Fruit fly (Drosophila melanogaster) whole organism, wandering third instar larva: ENCODE results near the gene beat-Vb.

Source experiments
- Abd-B ChIP-seq: fragments of >200 bp; optimal IDR thresholded peaks from 2 replicates; lab custom pipeline; 2017; ENCODE audit warnings: missing biosample characterization, missing genetic modification characterization
- CG32264 ChIP-seq: fragments of 200-800 bp; sonication (Bioruptor generic); optimal IDR thresholded peaks from 2 replicates; lab custom pipeline; 2016; ENCODE audit warnings: missing biosample characterization, missing genetic modification characterization
- CG9705 ChIP-seq: fragments of 200-800 bp; sonication (Bioruptor generic); optimal IDR thresholded peaks from 2 replicates; lab custom pipeline; 2018; ENCODE audit warnings: missing biosample characterization, mild to moderate bottlenecking, missing genetic modification characterization
- CrebA ChIP-seq: fragments of 200-800 bp; sonication (Bioruptor generic); optimal IDR thresholded peaks from 2 replicates; lab custom pipeline; 2016; ENCODE audit warnings: missing biosample characterization, mild to moderate bottlenecking, missing genetic modification characterization, borderline replicate concordance
- Dfd ChIP-seq: fragments of >200 bp; optimal IDR thresholded peaks from 2 replicates; lab custom pipeline; 2017; ENCODE audit warnings: missing biosample characterization, missing genetic modification characterization
- Dif ChIP-seq: fragments of 200-275, 200-300 bp; sonication (Bioruptor generic); optimal IDR thresholded peaks from 2 replicates; lab custom pipeline; 2018; ENCODE audit warnings: missing biosample characterization, missing genetic modification characterization; ENCODE audit not compliant: partially characterized antibody
- GATAd ChIP-seq: sonication (Bioruptor generic); optimal IDR thresholded peaks from 2 replicates; lab custom pipeline; 2016; ENCODE audit warnings: missing biosample characterization, missing genetic modification characterization
- HLH106 ChIP-seq: fragments of 200-800 bp; optimal IDR thresholded peaks from 3 replicates; lab custom pipeline; 2019; ENCODE audit warnings: missing biosample characterization, mild to moderate bottlenecking, missing genetic modification characterization, moderate library complexity
- Hr78 ChIP-seq: fragments of >200 bp; optimal IDR thresholded peaks from 2 replicates; lab custom pipeline; 2017; ENCODE audit warnings: missing biosample characterization, missing genetic modification characterization
- Hr83 ChIP-seq: fragments of 200-300 bp; sonication (Bioruptor generic); optimal IDR thresholded peaks from 2 replicates; lab custom pipeline; 2016; ENCODE audit warnings: missing biosample characterization, mild to moderate bottlenecking, missing genetic modification characterization, moderate library complexity; ENCODE audit not compliant: poor library complexity, severe bottlenecking
- Jra ChIP-seq: sonication (Bioruptor generic); optimal IDR thresholded peaks from 2 replicates; lab custom pipeline; 2016; ENCODE audit warnings: missing biosample characterization, missing genetic modification characterization
- N ChIP-seq: fragments of >200 bp; optimal IDR thresholded peaks from 2 replicates; lab custom pipeline; 2018; ENCODE audit warnings: missing biosample characterization, missing external identifiers, missing genetic modification characterization
- OdsH ChIP-seq: fragments of 200-800 bp; sonication (Bioruptor generic); optimal IDR thresholded peaks from 2 replicates; lab custom pipeline; 2016; ENCODE audit warnings: missing biosample characterization, mild to moderate bottlenecking, missing genetic modification characterization
- Rel ChIP-seq, 2 experiments: fragments of 200-800 bp; sonication (Bioruptor generic) in 1 of 2; optimal IDR thresholded peaks; 2 replicates in 1 of 2; 3 replicates in 1 of 2; lab custom pipeline; 2016 to 2019; ENCODE audit warnings: mild to moderate bottlenecking in 2 of 2, missing biosample characterization in 2 of 2, missing genetic modification characterization in 2 of 2, moderate library complexity in 1 of 2
- Vsx2 ChIP-seq: fragments of 200-300, 225-300 bp; sonication (Bioruptor generic); optimal IDR thresholded peaks from 2 replicates; lab custom pipeline; 2018; ENCODE audit warnings: missing biosample characterization, missing genetic modification characterization; ENCODE audit not compliant: partially characterized antibody
- br ChIP-seq: fragments of 200-800 bp; sonication (Bioruptor generic); optimal IDR thresholded peaks from 2 replicates; lab custom pipeline; 2016; ENCODE audit warnings: missing biosample characterization, missing genetic modification characterization
- brk ChIP-seq: fragments of 200-800 bp; sonication (Bioruptor generic); optimal IDR thresholded peaks from 2 replicates; lab custom pipeline; 2016; ENCODE audit warnings: missing biosample characterization, mild to moderate bottlenecking, missing genetic modification characterization
- dl ChIP-seq, 2 experiments: fragments of 175-275, 200-275 bp in 1 of 2; fragments of 200-275 bp in 1 of 2; sonication (Bioruptor generic); optimal IDR thresholded peaks; lab custom pipeline; 2018; ENCODE audit warnings: mild to moderate bottlenecking in 2 of 2, missing biosample characterization in 2 of 2, missing genetic modification characterization in 2 of 2, moderate library complexity in 2 of 2; ENCODE audit not compliant: partially characterized antibody in 2 of 2, insufficient read depth in 1 of 2
- dmrt93B ChIP-seq: fragments of 200-800 bp; sonication (Bioruptor generic); optimal IDR thresholded peaks from 2 replicates; lab custom pipeline; 2018; ENCODE audit warnings: missing biosample characterization, mild to moderate bottlenecking, missing genetic modification characterization
- ey ChIP-seq: fragments of 200-800 bp; sonication (Bioruptor generic); optimal IDR thresholded peaks from 2 replicates; lab custom pipeline; 2016; ENCODE audit warnings: missing biosample characterization, missing genetic modification characterization
- foxo ChIP-seq, 2 experiments: fragments of 200-800 bp; sonication (Bioruptor generic); optimal IDR thresholded peaks; 2 replicates in 1 of 2; 3 replicates in 1 of 2; lab custom pipeline; 2016 to 2017; ENCODE audit warnings: missing biosample characterization in 2 of 2, missing genetic modification characterization in 2 of 2
- fru ChIP-seq: fragments of 200-800 bp; sonication (Bioruptor generic); optimal IDR thresholded peaks from 3 replicates; lab custom pipeline; 2016; ENCODE audit warnings: missing biosample characterization, mild to moderate bottlenecking, missing genetic modification characterization
- h ChIP-seq: fragments of 200-800 bp; sonication (Bioruptor generic); optimal IDR thresholded peaks from 3 replicates; lab custom pipeline; 2016; ENCODE audit warnings: missing biosample characterization, mild to moderate bottlenecking, missing genetic modification characterization
- jim ChIP-seq: fragments of 175-275, 200-325 bp; sonication (Bioruptor generic); optimal IDR thresholded peaks from 2 replicates; lab custom pipeline; 2016; ENCODE audit warnings: missing biosample characterization, mild to moderate bottlenecking, missing genetic modification characterization
- lola ChIP-seq: fragments of >200 bp; optimal IDR thresholded peaks from 2 replicates; lab custom pipeline; 2017; ENCODE audit warnings: missing biosample characterization, missing genetic modification characterization
- psq ChIP-seq: fragments of 200-800 bp; sonication (Bioruptor generic); optimal IDR thresholded peaks from 3 replicates; lab custom pipeline; 2017; ENCODE audit warnings: missing biosample characterization, mild to moderate bottlenecking, missing genetic modification characterization, moderate library complexity
- rgr ChIP-seq: fragments of 200-800 bp; sonication (Bioruptor generic); optimal IDR thresholded peaks from 3 replicates; lab custom pipeline; 2016; ENCODE audit warnings: missing biosample characterization, mild to moderate bottlenecking, missing genetic modification characterization
- sage ChIP-seq: fragments of 200-800 bp; sonication (Bioruptor generic); optimal IDR thresholded peaks from 2 replicates; lab custom pipeline; 2016; ENCODE audit warnings: missing biosample characterization, mild to moderate bottlenecking, missing genetic modification characterization
- sv ChIP-seq: fragments of 200-800 bp; sonication (Bioruptor generic); optimal IDR thresholded peaks from 3 replicates; lab custom pipeline; 2016; ENCODE audit warnings: missing biosample characterization, missing genetic modification characterization
- tai ChIP-seq: sonication (Bioruptor generic); optimal IDR thresholded peaks from 2 replicates; lab custom pipeline; 2016; ENCODE audit warnings: missing biosample characterization, missing genetic modification characterization
- usp ChIP-seq: fragments of >200 bp; optimal IDR thresholded peaks from 2 replicates; lab custom pipeline; 2017; ENCODE audit warnings: missing biosample characterization, missing genetic modification characterization
- woc ChIP-seq: sonication (Bioruptor generic); optimal IDR thresholded peaks from 2 replicates; lab custom pipeline; 2016; ENCODE audit warnings: missing biosample characterization, mild to moderate bottlenecking, missing genetic modification characterization

beat-Vb gene

DNA sequence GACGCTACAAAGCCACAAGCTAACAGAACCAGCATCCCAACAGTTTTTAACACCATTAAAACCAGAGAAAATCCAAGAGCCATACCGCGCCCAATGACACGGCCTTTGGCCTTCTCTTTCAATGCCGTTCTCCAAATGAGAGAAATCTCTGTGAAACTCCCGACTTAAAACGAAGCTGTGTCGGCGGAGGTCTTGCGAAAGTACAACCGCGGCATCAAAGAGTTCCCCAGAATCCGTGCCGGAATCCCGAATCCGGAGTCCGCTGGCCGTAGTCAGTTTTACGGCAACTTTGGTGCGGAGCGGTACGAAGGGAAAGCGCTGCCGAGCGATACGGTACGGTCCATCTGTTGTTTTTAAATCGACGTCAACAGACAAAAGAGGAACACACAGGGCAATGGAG, at the start of gene beat-Vb:
TSS of gene beat-Vb (plus strand) at position 246 of the 400 bp plus-strand sequence.
- TF ChIP-seq psq (no peak), Abd-B (GFP tag; lab: Kevin White, UChicago) (no peak), woc (GFP tag; lab: Kevin White, UChicago) (no peak), Jra (GFP tag; lab: Kevin White, UChicago) (no peak), Hr83 (GFP tag; lab: Kevin White, UChicago) (no peak), GATAd (GFP tag; lab: Kevin White, UChicago) (no peak), Rel (GFP tag; optimal IDR thresholded peaks at IDR 0.05; lab: Kevin White, UChicago) (no peak), Rel (tag; optimal IDR thresholded peaks at IDR 0.05; lab: Kevin White, UChicago) (no peak), CG32264 (GFP tag; lab: Kevin White, UChicago) (no peak), sage (GFP tag; lab: Kevin White, UChicago) (no peak), usp (GFP tag; lab: Kevin White, UChicago) (no peak)

- no peak for TF ChIP-seq GATAd (GFP tag; lab: Kevin White, UChicago)
- TF ChIP-seq br (GFP tag; lab: Kevin White, UChicago), result no peak
- no peak for TF ChIP-seq foxo (GFP tag; optimal IDR thresholded peaks at IDR 0.05; lab: Kevin White, UChicago)
Measured at dm6 chr3R:12891656-12892055, 24.2 kb upstream of the beat-Vb start, which contains the start of gene d-cup. d-cup (plus strand) TSS chr3R:12891956.

- TF ChIP-seq Hr78 (GFP tag; lab: Kevin White, UChicago) (no peak), brk (GFP tag; lab: Kevin White, UChicago) (no peak), Rel (GFP tag; optimal IDR thresholded peaks at IDR 0.05; lab: Kevin White, UChicago) (no peak), Rel (tag; optimal IDR thresholded peaks at IDR 0.05; lab: Kevin White, UChicago) (no peak), sage (GFP tag; lab: Kevin White, UChicago) (no peak), dmrt93B (GFP tag; lab: Kevin White, UChicago) (no peak), jim (GFP tag; lab: Kevin White, UChicago) (no peak), br (GFP tag; lab: Kevin White, UChicago) (no peak), tai (GFP tag; lab: Kevin White, UChicago) (no peak), CG32264 (GFP tag; lab: Kevin White, UChicago) (no peak), sv (no peak), Dif (GFP tag; lab: Kevin White, UChicago) (no peak), CG9705 (no peak), Vsx2 (GFP tag; lab: Kevin White, UChicago) (no peak), HLH106 (tag; lab: Kevin White, UChicago) (no peak), usp (GFP tag; lab: Kevin White, UChicago) (no peak), h (GFP tag; lab: Kevin White, UChicago) (no peak)
Measured at dm6 chr3R:12911192-12911591, 4.7 kb upstream of the beat-Vb start, which contains the start of gene CG10909. CG10909 (minus strand) TSS chr3R:12911292.

- no peak for TF ChIP-seq jim (GFP tag; lab: Kevin White, UChicago)
- TF ChIP-seq rgr (GFP tag; lab: Kevin White, UChicago), result peak; percentile 6
- TF ChIP-seq ey, result peak; percentile 20
- TF ChIP-seq h (GFP tag; lab: Kevin White, UChicago), result peak; percentile 21
- TF ChIP-seq CG32264 (GFP tag; lab: Kevin White, UChicago), result no peak
- TF ChIP-seq tai (GFP tag; lab: Kevin White, UChicago), result no peak
- peak in 1 of 2 experiments; percentile 34 for TF ChIP-seq foxo (GFP tag; optimal IDR thresholded peaks at IDR 0.05; lab: Kevin White, UChicago)
- TF ChIP-seq fru, result peak; percentile 16
- peak; percentile 44 for TF ChIP-seq HLH106 (tag; lab: Kevin White, UChicago)
- no peak for TF ChIP-seq Rel (GFP tag; optimal IDR thresholded peaks at IDR 0.05; lab: Kevin White, UChicago)
- no peak for TF ChIP-seq Rel (tag; optimal IDR thresholded peaks at IDR 0.05; lab: Kevin White, UChicago)
- TF ChIP-seq Dfd (GFP tag; lab: Kevin White, UChicago), result no peak
Measured at dm6 chr3R:12957388-12957787, 41.5 kb downstream of the beat-Vb start.

DNA sequence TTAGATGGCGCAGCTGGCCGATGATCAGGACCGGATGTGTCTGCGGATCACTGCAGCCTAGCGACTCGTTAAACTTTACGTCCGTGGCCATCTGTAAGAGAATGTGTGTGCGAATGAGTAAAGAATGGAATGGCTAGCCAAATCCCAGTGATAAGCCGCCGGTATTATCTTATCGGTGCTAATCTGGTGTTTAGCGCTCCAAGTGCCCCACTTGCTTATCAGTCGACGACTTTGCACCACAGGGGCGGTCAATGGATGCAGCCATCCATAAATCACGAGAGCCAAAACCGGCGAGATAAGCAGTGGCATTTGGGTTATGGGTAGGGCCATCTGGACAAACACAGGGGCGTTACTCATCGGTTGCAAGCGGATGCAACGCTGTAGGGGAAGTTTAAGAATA, 44.4 kb downstream of the beat-Vb start:
- no peak for TF ChIP-seq OdsH (GFP tag; lab: Kevin White, UChicago)
- no peak for TF ChIP-seq sv
- TF ChIP-seq Dif (GFP tag; lab: Kevin White, UChicago), result no peak
- no peak for TF ChIP-seq N (GFP tag; lab: Kevin White, UChicago)
- TF ChIP-seq ey, result no peak
- no peak for TF ChIP-seq foxo (GFP tag; optimal IDR thresholded peaks at IDR 0.05; lab: Kevin White, UChicago)
- no peak for TF ChIP-seq rgr (GFP tag; lab: Kevin White, UChicago)
- TF ChIP-seq dl (GFP tag; optimal IDR thresholded peaks at IDR 0.05; lab: Kevin White, UChicago; ENCODE audit: insufficient read depth in 1 of 2, partially characterized antibody in 2 of 2), result no peak
- TF ChIP-seq h (GFP tag; lab: Kevin White, UChicago), result peak; percentile 23
- TF ChIP-seq Vsx2 (GFP tag; lab: Kevin White, UChicago), result no peak
- no peak for TF ChIP-seq dmrt93B (GFP tag; lab: Kevin White, UChicago)
- TF ChIP-seq Jra (GFP tag; lab: Kevin White, UChicago), result no peak
- no peak for TF ChIP-seq HLH106 (tag; lab: Kevin White, UChicago)
- peak; percentile 8 for TF ChIP-seq CrebA (GFP tag; lab: Kevin White, UChicago)
- no peak for TF ChIP-seq Hr83 (GFP tag; lab: Kevin White, UChicago)
- peak; percentile 3 for TF ChIP-seq Rel (GFP tag; optimal IDR thresholded peaks at IDR 0.05; lab: Kevin White, UChicago)
- TF ChIP-seq Rel (tag; optimal IDR thresholded peaks at IDR 0.05; lab: Kevin White, UChicago), result no peak
- no peak for TF ChIP-seq Dfd (GFP tag; lab: Kevin White, UChicago)
- TF ChIP-seq woc (GFP tag; lab: Kevin White, UChicago), result no peak
- no peak for TF ChIP-seq tai (GFP tag; lab: Kevin White, UChicago)
- no peak for TF ChIP-seq jim (GFP tag; lab: Kevin White, UChicago)
- TF ChIP-seq CG32264 (GFP tag; lab: Kevin White, UChicago), result no peak
- TF ChIP-seq br (GFP tag; lab: Kevin White, UChicago), result no peak
- no peak for TF ChIP-seq GATAd (GFP tag; lab: Kevin White, UChicago)
- no peak for TF ChIP-seq Hr78 (GFP tag; lab: Kevin White, UChicago)
- no peak for TF ChIP-seq lola (GFP tag; lab: Kevin White, UChicago)
- TF ChIP-seq, all 38 proteins: peak for 3
